Worm (Caenorhabditis elegans) whole organism, midembryonic: Measurements from ENCODE around the gene srw-124.
"Not testable (repeated sequence)": the region's sequence is repeated elsewhere in the genome, so short reads cannot be mapped to it uniquely, and the experiment has no call there.

Experiments used
- T22C8.4 ChIP-seq: fragments of 200-800 bp; sonication (Bioruptor generic); IDR thresholded peaks from 2 replicates; pipeline ENCODE4 v1.3.6; 2022; ENCODE audit warnings: missing genetic modification characterization, missing compliant biosample characterization
- cog-1 ChIP-seq: sonication (generic microtip); optimal IDR thresholded peaks from 2 replicates; lab custom pipeline; 2016; ENCODE audit warnings: missing genetic modification characterization, missing compliant biosample characterization
- flt-1 ChIP-seq: fragments of 200-800 bp; sonication (Bioruptor generic); IDR thresholded peaks from 2 replicates; pipeline ENCODE4 v1.3.6; 2022; ENCODE audit warnings: missing genetic modification characterization, missing compliant biosample characterization
- klf-2 ChIP-seq: fragments of 200-800 bp; sonication (Bioruptor generic); conservative IDR thresholded peaks from 2 replicates; pipeline ENCODE4 v1.3.6; 2022; ENCODE audit warnings: missing genetic modification reagents, missing genetic modification characterization, missing compliant biosample characterization
- med-1 ChIP-seq: sonication (generic microtip); optimal IDR thresholded peaks from 2 replicates; lab custom pipeline; 2017; ENCODE audit warnings: missing genetic modification characterization, mild to moderate bottlenecking, missing compliant biosample characterization, antibody characterized with exemption, missing genetic modification reagents; ENCODE audit not compliant: insufficient read depth
- ref-1 ChIP-seq: fragments of 200-800 bp; sonication (Bioruptor generic); conservative IDR thresholded peaks from 2 replicates; pipeline ENCODE4 v1.3.6; 2022; ENCODE audit warnings: missing genetic modification reagents, missing genetic modification characterization, missing compliant biosample characterization
- tab-1 ChIP-seq: fragments of 200-800 bp; sonication (Bioruptor generic); IDR thresholded peaks from 2 replicates; pipeline ENCODE4 v1.3.6; 2022; ENCODE audit warnings: missing genetic modification characterization, missing compliant biosample characterization
- ztf-23 ChIP-seq: fragments of 200-800 bp; sonication (Bioruptor generic); IDR thresholded peaks from 2 replicates; pipeline ENCODE4 v1.3.6; 2022; ENCODE audit warnings: missing genetic modification reagents, missing genetic modification characterization, missing compliant biosample characterization
- ztf-29 ChIP-seq: fragments of 200-800 bp; sonication (Bioruptor generic); IDR thresholded peaks from 2 replicates; pipeline ENCODE4 v1.3.6; 2022; ENCODE audit warnings: missing genetic modification reagents, missing genetic modification characterization, missing compliant biosample characterization

srw-124 gene

ce11 chrV:2952102-2952501 is 24.3 kb upstream of the srw-124 start, which contains the start of gene srw-122:
TSS of gene srw-122 (minus strand) at chrV:2952202.
- not testable (repeated sequence) for TF ChIP-seq ref-1 (GFP tag; lab: Robert Waterston, UW); tab-1 (GFP tag; lab: Robert Waterston, UW); med-1 (GFP tag; lab: Kevin White, UChicago)

DNA sequence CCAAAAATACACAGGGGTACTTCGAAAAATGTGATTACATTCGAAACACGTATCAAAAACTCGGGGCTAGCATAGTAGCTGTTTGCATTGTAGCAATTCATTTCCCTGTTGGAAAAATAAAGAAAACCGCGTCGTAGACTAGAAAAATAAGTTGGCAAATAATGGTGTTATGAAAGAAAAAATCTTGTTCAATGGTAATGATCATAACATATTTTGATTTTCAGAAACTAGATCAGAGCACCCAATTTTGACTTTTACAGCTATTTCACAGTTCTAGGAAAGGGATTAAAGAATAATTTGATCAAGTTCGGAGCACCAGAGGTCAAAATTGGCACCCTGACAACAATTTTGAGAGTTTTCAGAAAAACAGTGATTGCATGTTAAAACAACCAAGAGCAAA is 21.0 kb upstream of the srw-124 start, which contains the start of gene srh-248:
Gene srh-248, minus strand, starts transcription at position 101 of the 400 bp plus-strand sequence.
- TF ChIP-seq ztf-29 (GFP tag; lab: Robert Waterston, UW); ref-1 (GFP tag; lab: Robert Waterston, UW); med-1 (GFP tag; lab: Kevin White, UChicago): not testable (repeated sequence)

- TF ChIP-seq tab-1 (GFP tag; lab: Robert Waterston, UW) (no peak), T22C8.4 (GFP tag; lab: Robert Waterston, UW) (no peak), ztf-23 (GFP tag; lab: Robert Waterston, UW) (no peak), ztf-29 (GFP tag; lab: Robert Waterston, UW) (no peak), med-1 (GFP tag; lab: Kevin White, UChicago) (no peak), flt-1 (no peak), cog-1 (tag; lab: Kevin White, UChicago) (no peak), klf-2 (GFP tag; lab: Robert Waterston, UW) (no peak), ref-1 (GFP tag; lab: Robert Waterston, UW) (no peak)
These were observed 18.2 kb upstream of the srw-124 start, which contains the start of gene srw-142 for ce11 chrV:2958202-2958601. TSS of gene srw-142 (minus strand) at chrV:2958302.

ce11 chrV:2960894-2961293 is 15.5 kb upstream of the srw-124 start, which contains the start of gene srw-144:
TSS of gene srw-144 (minus strand) at chrV:2960994.
- TF ChIP-seq T22C8.4 (GFP tag; lab: Robert Waterston, UW) (no peak), tab-1 (GFP tag; lab: Robert Waterston, UW) (no peak), ref-1 (GFP tag; lab: Robert Waterston, UW) (no peak)

DNA sequence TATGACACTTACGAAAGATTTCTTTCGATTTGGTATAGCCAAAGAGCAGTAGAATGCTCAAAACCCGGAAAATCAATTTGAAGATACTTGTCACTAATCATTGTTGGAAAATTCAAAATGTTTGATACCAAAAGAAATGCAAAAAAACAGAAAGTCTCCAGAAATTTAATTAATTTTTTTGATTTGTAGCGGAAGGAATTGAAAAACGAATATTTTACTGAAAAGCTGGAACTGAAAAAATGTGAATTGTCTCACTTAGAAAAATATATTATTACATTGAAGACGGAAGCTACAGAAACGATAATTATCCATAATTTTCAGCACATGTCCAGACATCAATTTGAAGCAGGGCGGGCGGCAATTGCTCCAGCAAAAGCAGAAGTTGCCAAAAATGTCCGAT is 13.4 kb upstream of the srw-124 start, which contains the start of gene srw-138:
Gene srw-138, minus strand, starts transcription at position 101 of the 400 bp plus-strand sequence.
- TF ChIP-seq cog-1 (tag; lab: Kevin White, UChicago) (no peak), med-1 (GFP tag; lab: Kevin White, UChicago) (no peak), ref-1 (GFP tag; lab: Robert Waterston, UW) (no peak), flt-1 (no peak), klf-2 (GFP tag; lab: Robert Waterston, UW) (no peak), ztf-29 (GFP tag; lab: Robert Waterston, UW) (no peak), tab-1 (GFP tag; lab: Robert Waterston, UW) (no peak), T22C8.4 (GFP tag; lab: Robert Waterston, UW) (no peak), ztf-23 (GFP tag; lab: Robert Waterston, UW) (no peak)

ce11 chrV:2964786-2965185 is 11.6 kb upstream of the srw-124 start, which contains the start of gene srh-88:
TSS of gene srh-88 (minus strand) at chrV:2964886.
- no peak for TF ChIP-seq ref-1 (GFP tag; lab: Robert Waterston, UW)
- TF ChIP-seq klf-2 (GFP tag; lab: Robert Waterston, UW) = no peak
- no peak for TF ChIP-seq T22C8.4 (GFP tag; lab: Robert Waterston, UW)
- TF ChIP-seq tab-1 (GFP tag; lab: Robert Waterston, UW) = no peak
- no peak for TF ChIP-seq cog-1 (tag; lab: Kevin White, UChicago)
- no peak for TF ChIP-seq flt-1
- TF ChIP-seq ztf-23 (GFP tag; lab: Robert Waterston, UW) = no peak

- TF ChIP-seq ztf-23 (GFP tag; lab: Robert Waterston, UW) (no peak), ref-1 (GFP tag; lab: Robert Waterston, UW) (no peak), T22C8.4 (GFP tag; lab: Robert Waterston, UW) (no peak), ztf-29 (GFP tag; lab: Robert Waterston, UW) (no peak), tab-1 (GFP tag; lab: Robert Waterston, UW) (no peak), med-1 (GFP tag; lab: Kevin White, UChicago) (no peak), flt-1 (no peak), klf-2 (GFP tag; lab: Robert Waterston, UW) (no peak), cog-1 (tag; lab: Kevin White, UChicago) (no peak)
These were observed 4.9 kb upstream of the srw-124 start, which contains the start of gene srw-129 for ce11 chrV:2971307-2971999. TSS of gene srw-129 (plus strand) at chrV:2971949.

DNA sequence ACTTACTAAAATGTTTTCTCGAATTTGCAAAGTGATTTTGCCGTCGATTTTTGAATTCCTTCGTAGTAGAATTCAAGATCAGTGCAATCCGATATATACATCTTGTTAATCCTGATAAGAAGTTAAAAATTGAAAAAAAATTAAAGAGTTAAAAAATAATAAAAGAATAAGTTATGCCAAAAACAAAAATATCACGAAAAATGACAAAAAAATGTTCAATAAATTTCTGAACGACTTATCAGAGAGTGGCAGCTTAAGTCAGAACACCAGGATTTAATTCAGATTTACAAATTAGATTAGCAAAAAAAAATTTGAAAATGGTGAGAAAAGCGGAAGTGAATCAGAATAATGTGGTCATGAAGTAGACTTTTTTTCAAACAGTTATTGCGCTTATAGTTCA is 1.1 kb upstream of the srw-124 start, which contains the start of gene srw-123:
Gene srw-123, minus strand, starts transcription at position 101 of the 400 bp plus-strand sequence.
- not testable (repeated sequence) for TF ChIP-seq T22C8.4 (GFP tag; lab: Robert Waterston, UW); tab-1 (GFP tag; lab: Robert Waterston, UW); flt-1

ce11 chrV:2979978-2980377 is 3.6 kb downstream of the srw-124 start, which contains the start of gene srw-118:
TSS of gene srw-118 (minus strand) at chrV:2980078.
- TF ChIP-seq T22C8.4 (GFP tag; lab: Robert Waterston, UW) = no peak

- TF ChIP-seq cog-1 (tag; lab: Kevin White, UChicago) (no peak), tab-1 (GFP tag; lab: Robert Waterston, UW) (no peak), klf-2 (GFP tag; lab: Robert Waterston, UW) (no peak), T22C8.4 (GFP tag; lab: Robert Waterston, UW) (no peak), ztf-23 (GFP tag; lab: Robert Waterston, UW) (no peak), flt-1 (no peak), ztf-29 (GFP tag; lab: Robert Waterston, UW) (no peak), ref-1 (GFP tag; lab: Robert Waterston, UW) (no peak), med-1 (GFP tag; lab: Kevin White, UChicago) (no peak)
These were observed 7.0 kb downstream of the srw-124 start, which contains the start of gene srw-117 for ce11 chrV:2983351-2983750. TSS of gene srw-117 (minus strand) at chrV:2983451.
